Worm (Caenorhabditis elegans) whole organism, early embryonic: Measurements from ENCODE around the gene K02E10.5.

Source experiments
- B0310.2 ChIP-seq: sonication (generic microtip); optimal IDR thresholded peaks from 2 replicates; lab custom pipeline; 2016; ENCODE audit warnings: mild to moderate bottlenecking, missing genetic modification characterization, missing compliant biosample characterization
- F13C5.2 ChIP-seq: sonication (generic microtip); optimal IDR thresholded peaks from 2 replicates; lab custom pipeline; 2017; ENCODE audit warnings: mild to moderate bottlenecking, missing genetic modification characterization, inconsistent platforms, missing compliant biosample characterization
- aly-1 ChIP-seq: sonication (generic microtip); optimal IDR thresholded peaks from 2 replicates; lab custom pipeline; 2016; ENCODE audit warnings: missing genetic modification characterization, missing compliant biosample characterization
- ama-1 ChIP-seq: fragments of 150-350 bp; optimal IDR thresholded peaks from 2 replicates; lab custom pipeline; 2014
- ceh-13 ChIP-seq: fragments of 200-800 bp; sonication (Bioruptor generic); optimal IDR thresholded peaks from 2 replicates; lab custom pipeline; 2018; ENCODE audit warnings: mild to moderate bottlenecking, missing genetic modification characterization, missing compliant biosample characterization
- ceh-36 ChIP-seq: sonication (generic microtip); optimal IDR thresholded peaks from 2 replicates; lab custom pipeline; 2016; ENCODE audit warnings: missing genetic modification characterization, inconsistent platforms, missing compliant biosample characterization
- ets-7 ChIP-seq: sonication (generic microtip); optimal IDR thresholded peaks from 2 replicates; lab custom pipeline; 2016; ENCODE audit warnings: missing genotype, missing genetic modification characterization, missing compliant biosample characterization
- flt-1 ChIP-seq: fragments of 200-800 bp; sonication (Bioruptor generic); IDR thresholded peaks from 2 replicates; pipeline ENCODE4 v1.3.6; 2022; ENCODE audit warnings: missing genetic modification characterization, missing compliant biosample characterization
- hmbx-1 ChIP-seq: sonication (generic microtip); optimal IDR thresholded peaks from 2 replicates; lab custom pipeline; 2016; ENCODE audit warnings: mild to moderate bottlenecking, missing genetic modification characterization, missing compliant biosample characterization
- hmg-4 ChIP-seq: fragments of 200-800 bp; sonication (Bioruptor generic); optimal IDR thresholded peaks from 2 replicates; lab custom pipeline; 2018; ENCODE audit warnings: mild to moderate bottlenecking, missing genetic modification characterization, missing compliant biosample characterization
- hnd-1 ChIP-seq: sonication (generic microtip); optimal IDR thresholded peaks from 2 replicates; lab custom pipeline; 2016; ENCODE audit warnings: missing genetic modification characterization, missing compliant biosample characterization
- pes-1 ChIP-seq: fragments of 200-800 bp; sonication (Bioruptor generic); IDR thresholded peaks from 2 replicates; pipeline ENCODE4 v1.3.6; 2022; ENCODE audit warnings: missing genetic modification reagents, missing genetic modification characterization, missing compliant biosample characterization
- scrt-1 ChIP-seq: fragments of 200-800 bp; sonication (Bioruptor generic); IDR thresholded peaks from 2 replicates; pipeline ENCODE4 v1.3.6; 2022; ENCODE audit warnings: missing genetic modification characterization, missing compliant biosample characterization
- sea-1 ChIP-seq: fragments of 200-800 bp; sonication (Bioruptor generic); conservative IDR thresholded peaks from 2 replicates; pipeline ENCODE4 v1.3.6; 2022; ENCODE audit warnings: missing genetic modification characterization, missing compliant biosample characterization
- tbx-11 ChIP-seq: fragments of 200-800 bp; sonication (Bioruptor generic); IDR thresholded peaks from 2 replicates; pipeline ENCODE4 v1.3.6; 2022; ENCODE audit warnings: missing genetic modification characterization, missing compliant biosample characterization
- tbx-37 ChIP-seq: fragments of 200-800 bp; sonication (Bioruptor generic); conservative IDR thresholded peaks from 2 replicates; pipeline ENCODE4 v1.3.6; 2022; ENCODE audit warnings: missing genetic modification reagents, missing genetic modification characterization, missing compliant biosample characterization
- tra-4 ChIP-seq: sonication (generic microtip); optimal IDR thresholded peaks from 2 replicates; lab custom pipeline; 2017; ENCODE audit warnings: missing genetic modification characterization, missing compliant biosample characterization

K02E10.5 gene

DNA sequence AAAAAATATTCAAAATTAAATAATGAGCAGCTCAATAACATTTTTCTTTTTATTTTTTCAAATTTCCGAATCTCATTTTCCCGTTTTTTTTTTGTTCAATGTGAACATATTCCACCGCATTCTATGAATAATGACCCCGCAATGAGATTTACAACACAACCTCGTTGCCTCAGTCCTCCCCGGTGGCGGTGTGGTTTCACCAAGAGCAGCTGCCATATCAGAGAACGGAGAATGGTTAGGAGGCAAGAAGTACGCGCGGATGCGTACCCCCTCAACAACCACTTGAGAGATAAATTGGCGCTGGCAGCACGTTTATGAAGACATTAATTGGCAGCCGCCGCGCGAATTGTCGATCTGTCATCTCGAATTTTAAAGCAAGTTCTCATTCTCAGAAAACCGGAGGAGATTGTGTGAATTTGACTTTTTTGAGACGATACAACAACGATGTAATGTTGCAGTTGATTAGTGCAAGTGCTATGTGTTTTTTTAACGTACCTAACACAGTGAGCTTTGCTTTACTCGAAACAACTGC is 35.0 kb upstream of the K02E10.5 start:
- TF ChIP-seq tbx-37 (GFP tag; lab: Robert Waterston, UW) = no peak
- TF ChIP-seq tra-4 (tag; lab: Kevin White, UChicago) = no peak
- TF ChIP-seq hmbx-1 = no peak
- TF ChIP-seq sea-1 (GFP tag; lab: Robert Waterston, UW) = no peak
- TF ChIP-seq hmg-4 (GFP tag; lab: Kevin White, UChicago) = peak; percentile 39

DNA sequence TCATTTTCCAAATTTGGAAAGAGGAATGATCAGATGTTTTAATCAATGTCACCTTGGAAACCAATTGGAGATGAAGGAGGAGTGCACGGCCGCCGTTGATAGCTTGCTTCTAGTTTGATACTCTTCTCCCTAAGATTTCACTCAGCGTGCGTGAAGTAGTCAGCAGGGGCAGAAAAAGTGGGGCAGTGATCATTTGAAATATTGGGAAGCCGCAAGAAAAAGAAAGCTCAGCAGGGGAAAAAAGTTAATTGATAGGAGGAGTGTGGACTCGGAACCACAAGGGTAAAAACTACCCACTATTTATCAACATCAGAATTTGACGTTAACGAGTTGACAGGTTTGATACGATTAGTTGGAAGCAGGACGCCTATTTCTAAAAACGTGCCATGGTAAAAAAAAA is 29.7 kb upstream of the K02E10.5 start, which contains the start of gene K02E10.7:
Gene K02E10.7, minus strand, starts transcription at position 101 of the 400 bp plus-strand sequence.
- no peak for TF ChIP-seq aly-1 (tag; lab: Kevin White, UChicago)
- TF ChIP-seq ets-7 (tag; lab: Kevin White, UChicago) = no peak

DNA sequence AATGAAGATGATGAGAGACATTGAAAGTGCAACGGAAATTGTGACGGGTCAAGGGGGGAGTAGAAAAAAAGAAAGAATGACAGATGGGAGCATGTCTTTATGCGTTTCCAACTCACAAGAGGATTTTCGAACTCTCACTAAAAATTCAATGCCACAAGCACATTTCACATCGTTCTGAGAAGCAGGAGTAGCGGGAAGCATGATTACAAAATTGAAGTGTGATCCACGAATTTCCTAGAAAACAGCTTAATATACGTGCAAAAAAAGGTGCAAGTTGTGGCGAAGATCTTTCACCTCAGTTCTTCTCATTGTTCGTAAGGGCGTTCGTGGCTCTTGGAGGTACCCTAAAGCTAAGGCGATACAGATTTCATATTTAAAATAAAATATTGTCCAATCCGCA is 28.0 kb upstream of the K02E10.5 start:
- TF ChIP-seq pes-1 (GFP tag; lab: Robert Waterston, UW) = no peak
- no peak for TF ChIP-seq flt-1 (GFP tag; lab: Robert Waterston, UW)
- TF ChIP-seq ceh-13 (GFP tag; lab: Kevin White, UChicago) = no peak
- TF ChIP-seq F13C5.2 (tag; lab: Kevin White, UChicago) = no peak
- no peak for TF ChIP-seq B0310.2
- TF ChIP-seq aly-1 (tag; lab: Kevin White, UChicago) = no peak
- TF ChIP-seq ets-7 (tag; lab: Kevin White, UChicago) = no peak
- no peak for TF ChIP-seq ceh-36 (tag; lab: Kevin White, UChicago)
- no peak for TF ChIP-seq scrt-1
- TF ChIP-seq tbx-11 (GFP tag; lab: Robert Waterston, UW) = no peak
- no peak for TF ChIP-seq tbx-37 (GFP tag; lab: Robert Waterston, UW)
- TF ChIP-seq ama-1 (lab: Kevin White, UChicago) = no peak
- TF ChIP-seq hmg-4 (GFP tag; lab: Kevin White, UChicago) = no peak
- no peak for TF ChIP-seq hnd-1 (tag; lab: Kevin White, UChicago)
- TF ChIP-seq sea-1 (GFP tag; lab: Robert Waterston, UW) = no peak
- no peak for TF ChIP-seq tra-4 (tag; lab: Kevin White, UChicago)

DNA sequence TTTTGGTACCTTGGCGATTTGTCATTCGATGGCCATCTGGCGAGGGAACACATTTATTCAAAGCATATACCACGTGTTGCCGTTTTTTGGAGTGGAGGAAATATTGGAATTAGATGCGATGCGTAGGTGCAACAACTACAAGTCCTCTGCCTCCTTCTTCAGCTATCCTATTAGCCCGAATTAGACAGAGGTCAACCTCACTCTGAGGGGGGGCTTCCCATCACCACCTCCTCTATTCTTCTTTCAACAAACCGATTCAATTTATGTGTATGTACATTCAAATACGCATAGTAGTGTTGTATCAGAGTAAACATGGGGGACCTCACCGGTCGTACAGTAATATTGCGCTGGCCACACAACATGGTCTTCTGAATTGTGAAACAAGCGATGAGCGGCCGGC is 19.1 kb upstream of the K02E10.5 start:
- TF ChIP-seq tbx-11 (GFP tag; lab: Robert Waterston, UW) (no peak), F13C5.2 (tag; lab: Kevin White, UChicago) (peak; percentile 28), hmbx-1 (no peak), pes-1 (GFP tag; lab: Robert Waterston, UW) (no peak), B0310.2 (no peak), tbx-37 (GFP tag; lab: Robert Waterston, UW) (no peak), scrt-1 (no peak)

DNA sequence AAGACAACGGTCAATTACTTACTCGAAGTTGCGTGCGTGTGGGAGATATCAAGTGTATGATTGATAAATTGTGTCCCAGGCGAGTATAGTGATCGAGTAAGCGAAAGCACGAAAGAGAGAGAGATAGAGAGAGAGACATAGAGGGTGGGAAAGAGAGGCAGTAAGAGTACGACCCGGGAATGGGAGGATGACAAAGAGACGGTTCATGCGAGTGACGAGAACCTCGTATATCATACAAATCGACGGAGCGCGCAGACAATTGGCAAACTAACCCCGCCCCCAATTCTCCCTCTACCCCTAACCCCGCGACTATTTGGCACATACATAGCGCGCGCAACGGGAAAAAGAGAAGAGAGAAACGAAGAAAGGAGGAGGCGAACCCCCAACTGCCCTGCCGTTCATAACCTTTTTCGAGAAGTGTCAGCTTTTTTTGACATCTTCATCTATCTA is 17.2 kb upstream of the K02E10.5 start, which contains the start of gene rabr-1:
Gene rabr-1, plus strand, starts transcription at position 316 of the 450 bp plus-strand sequence.
- peak; percentile 25 for TF ChIP-seq aly-1 (tag; lab: Kevin White, UChicago)
- TF ChIP-seq F13C5.2 (tag; lab: Kevin White, UChicago) = peak; percentile 15
- peak; percentile 85 for TF ChIP-seq hmg-4 (GFP tag; lab: Kevin White, UChicago)
- TF ChIP-seq sea-1 (GFP tag; lab: Robert Waterston, UW) = no peak
- no peak for TF ChIP-seq tbx-37 (GFP tag; lab: Robert Waterston, UW)

DNA sequence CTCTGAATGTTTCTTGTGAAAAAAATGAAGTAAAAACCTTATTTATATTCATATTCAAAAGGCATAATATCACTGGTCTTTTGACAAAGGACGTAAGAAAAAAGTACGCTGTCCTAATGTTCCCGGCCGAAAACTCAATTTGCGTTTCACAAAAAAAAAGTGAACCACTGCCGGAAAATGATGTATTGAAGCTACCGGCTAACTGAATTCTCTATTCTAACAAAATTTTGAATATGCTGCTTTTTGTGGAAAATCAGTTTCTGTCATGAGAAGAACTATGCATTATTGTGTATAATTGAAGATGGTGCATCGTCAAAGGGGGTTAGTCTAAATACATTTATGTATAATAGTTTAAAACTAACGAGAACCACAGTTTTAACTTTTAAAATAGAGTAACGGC is 15.6 kb upstream of the K02E10.5 start:
- TF ChIP-seq ceh-36 (tag; lab: Kevin White, UChicago) (no peak), F13C5.2 (tag; lab: Kevin White, UChicago) (no peak), scrt-1 (no peak), ets-7 (tag; lab: Kevin White, UChicago) (no peak), ama-1 (lab: Kevin White, UChicago) (no peak), tra-4 (tag; lab: Kevin White, UChicago) (no peak), aly-1 (tag; lab: Kevin White, UChicago) (no peak), ceh-13 (GFP tag; lab: Kevin White, UChicago) (no peak), hmg-4 (GFP tag; lab: Kevin White, UChicago) (no peak), sea-1 (GFP tag; lab: Robert Waterston, UW) (no peak), pes-1 (GFP tag; lab: Robert Waterston, UW) (no peak), flt-1 (GFP tag; lab: Robert Waterston, UW) (no peak), tbx-11 (GFP tag; lab: Robert Waterston, UW) (no peak)

DNA sequence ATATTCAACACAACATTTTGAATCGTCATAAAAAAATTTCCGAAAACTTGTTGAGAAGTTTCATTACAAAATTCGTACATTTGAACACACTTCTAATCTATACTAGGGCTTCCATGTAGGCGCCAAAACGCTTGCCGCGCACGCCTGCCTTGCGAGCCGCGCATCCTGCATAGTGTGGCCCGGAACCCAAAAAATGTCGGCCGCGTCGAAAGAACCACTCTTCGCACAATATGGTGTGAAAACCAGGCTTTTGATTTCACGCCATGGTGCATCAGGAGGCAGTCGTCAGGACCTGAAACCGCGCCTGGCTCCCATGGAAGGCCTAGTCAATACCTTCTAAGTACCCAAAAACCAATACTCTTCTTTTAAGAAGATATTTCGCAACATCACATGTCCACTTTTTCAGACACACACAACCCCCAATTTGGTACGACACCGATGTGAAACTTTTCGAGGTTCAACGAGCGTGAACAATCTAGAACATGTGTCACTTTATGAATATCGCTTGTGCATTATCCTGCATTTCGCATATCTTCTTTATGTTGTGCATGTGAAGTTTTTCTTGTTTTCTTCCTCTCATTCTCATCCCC is 15.0 kb upstream of the K02E10.5 start:
- no peak for TF ChIP-seq sea-1 (GFP tag; lab: Robert Waterston, UW)
- no peak for TF ChIP-seq tbx-11 (GFP tag; lab: Robert Waterston, UW)
- TF ChIP-seq aly-1 (tag; lab: Kevin White, UChicago) = no peak
- TF ChIP-seq pes-1 (GFP tag; lab: Robert Waterston, UW) = no peak
- no peak for TF ChIP-seq F13C5.2 (tag; lab: Kevin White, UChicago)
- TF ChIP-seq tbx-37 (GFP tag; lab: Robert Waterston, UW) = no peak
- no peak for TF ChIP-seq scrt-1
- no peak for TF ChIP-seq tra-4 (tag; lab: Kevin White, UChicago)
- TF ChIP-seq hmg-4 (GFP tag; lab: Kevin White, UChicago) = no peak
- no peak for TF ChIP-seq hmbx-1
